Worm (Caenorhabditis elegans) whole organism, midembryonic: ENCODE data around the gene mpst-3.

Experiments
- T22C8.4 ChIP-seq: fragments of 200-800 bp; sonication (Bioruptor generic); IDR thresholded peaks from 2 replicates; pipeline ENCODE4 v1.3.6; 2022; ENCODE audit warnings: missing genetic modification characterization, missing compliant biosample characterization
- cog-1 ChIP-seq: sonication (generic microtip); optimal IDR thresholded peaks from 2 replicates; lab custom pipeline; 2016; ENCODE audit warnings: missing genetic modification characterization, missing compliant biosample characterization
- flt-1 ChIP-seq: fragments of 200-800 bp; sonication (Bioruptor generic); IDR thresholded peaks from 2 replicates; pipeline ENCODE4 v1.3.6; 2022; ENCODE audit warnings: missing genetic modification characterization, missing compliant biosample characterization
- med-1 ChIP-seq: sonication (generic microtip); optimal IDR thresholded peaks from 2 replicates; lab custom pipeline; 2017; ENCODE audit warnings: missing genetic modification characterization, mild to moderate bottlenecking, missing compliant biosample characterization, antibody characterized with exemption, missing genetic modification reagents; ENCODE audit not compliant: insufficient read depth
- ref-1 ChIP-seq: fragments of 200-800 bp; sonication (Bioruptor generic); conservative IDR thresholded peaks from 2 replicates; pipeline ENCODE4 v1.3.6; 2022; ENCODE audit warnings: missing genetic modification reagents, missing genetic modification characterization, missing compliant biosample characterization
- tab-1 ChIP-seq: fragments of 200-800 bp; sonication (Bioruptor generic); IDR thresholded peaks from 2 replicates; pipeline ENCODE4 v1.3.6; 2022; ENCODE audit warnings: missing genetic modification characterization, missing compliant biosample characterization

- TF ChIP-seq med-1 = no peak
- TF ChIP-seq T22C8.4 = no peak
- TF ChIP-seq ref-1 = no peak
- TF ChIP-seq cog-1 (tag; lab: Kevin White, UChicago) = no peak
- TF ChIP-seq flt-1 (GFP tag; lab: Robert Waterston, UW) = no peak
- TF ChIP-seq tab-1 (GFP tag; lab: Robert Waterston, UW) = no peak
Observed at ce11 chrV:14850530-14850929, 44.9 kb upstream of the mpst-3 start.
